Worm (Caenorhabditis elegans) whole organism, young adult: ENCODE measurements around the gene srw-29.

ENCODE experiments used
- B0019.2 ChIP-seq: fragments of 200-800 bp; sonication (Bioruptor generic); conservative IDR thresholded peaks from 2 replicates; pipeline ENCODE4 v1.3.6; 2022; ENCODE audit warnings: missing genetic modification reagents, missing genetic modification characterization, missing compliant biosample characterization
- B0035.1 ChIP-seq: sonication (generic microtip); optimal IDR thresholded peaks from 2 replicates; lab custom pipeline; 2016; ENCODE audit warnings: missing genetic modification characterization, mild to moderate bottlenecking, missing compliant biosample characterization, missing genotype, missing genetic modification reagents
- B0261.1 ChIP-seq: sonication (generic microtip); optimal IDR thresholded peaks from 2 replicates; lab custom pipeline; 2016; ENCODE audit warnings: mild to moderate bottlenecking, missing genetic modification characterization, moderate library complexity, missing compliant biosample characterization
- C06A6.2 ChIP-seq: fragments of 200-800 bp; sonication (Bioruptor generic); conservative IDR thresholded peaks from 2 replicates; pipeline ENCODE4 v1.3.6; 2022; ENCODE audit warnings: missing genetic modification characterization, missing compliant biosample characterization
- D2030.7 ChIP-seq: fragments of 200-800 bp; sonication (Bioruptor generic); IDR thresholded peaks from 2 replicates; pipeline ENCODE4 v1.3.6; 2022; ENCODE audit warnings: missing genetic modification reagents, missing genetic modification characterization, missing compliant biosample characterization
- F22D6.2 ChIP-seq: sonication (generic microtip); optimal IDR thresholded peaks from 2 replicates; lab custom pipeline; 2016; ENCODE audit warnings: mild to moderate bottlenecking, missing genetic modification characterization, missing compliant biosample characterization
- F52B5.7 ChIP-seq: sonication (generic microtip); optimal IDR thresholded peaks from 2 replicates; lab custom pipeline; 2016; ENCODE audit warnings: mild to moderate bottlenecking, missing genetic modification characterization, missing compliant biosample characterization
- F57A8.1 ChIP-seq: fragments of 200-800 bp; sonication (Bioruptor generic); optimal IDR thresholded peaks from 2 replicates; lab custom pipeline; 2018; ENCODE audit warnings: mild to moderate bottlenecking, missing genetic modification characterization, moderate library complexity, missing compliant biosample characterization
- T07F8.4 ChIP-seq: sonication (generic microtip); optimal IDR thresholded peaks from 2 replicates; lab custom pipeline; 2016; ENCODE audit warnings: mild to moderate bottlenecking, missing genetic modification characterization, moderate library complexity, missing compliant biosample characterization
- Y67H2A.10 ChIP-seq: fragments of 200-800 bp; sonication (Bioruptor generic); conservative IDR thresholded peaks from 2 replicates; pipeline ENCODE4 v1.3.6; 2022; ENCODE audit warnings: missing genetic modification reagents, missing genetic modification characterization, missing compliant biosample characterization
- Y95B8A.8 ChIP-seq: fragments of 200-800 bp; sonication (Bioruptor generic); IDR thresholded peaks from 2 replicates; pipeline ENCODE4 v1.3.6; 2022; ENCODE audit warnings: missing genetic modification reagents, missing genetic modification characterization, missing compliant biosample characterization
- ama-1 ChIP-seq, 3 experiments: fragments of 150-350 bp in 1 of 3; sonication (generic microtip) in 2 of 3; optimal IDR thresholded peaks; 2 replicates each; lab custom pipeline; 2014 to 2018; ENCODE audit warnings: missing biosample characterization in 2 of 3, missing genetic modification characterization in 2 of 3, missing genetic modification reagents in 2 of 3
- aptf-2 ChIP-seq: fragments of 200-800 bp; sonication (Bioruptor generic); conservative IDR thresholded peaks from 2 replicates; pipeline ENCODE4 v1.3.6; 2022; ENCODE audit warnings: missing genetic modification reagents, missing genetic modification characterization, missing compliant biosample characterization
- aptf-3 ChIP-seq: fragments of 200-800 bp; sonication (Bioruptor generic); IDR thresholded peaks from 2 replicates; pipeline ENCODE4 v1.3.6; 2022; ENCODE audit warnings: missing genetic modification characterization, missing compliant biosample characterization
- atf-7 ChIP-seq: sonication (generic microtip); optimal IDR thresholded peaks from 2 replicates; lab custom pipeline; 2017; ENCODE audit warnings: mild to moderate bottlenecking, missing genetic modification characterization, missing compliant biosample characterization
- ceh-27 ChIP-seq: fragments of 200-800 bp; sonication (Bioruptor generic); optimal IDR thresholded peaks from 2 replicates; lab custom pipeline; 2018; ENCODE audit warnings: mild to moderate bottlenecking, missing genetic modification characterization, moderate library complexity, missing compliant biosample characterization
- ceh-79 ChIP-seq: sonication (generic microtip); optimal IDR thresholded peaks from 2 replicates; lab custom pipeline; 2017; ENCODE audit warnings: mild to moderate bottlenecking, missing genetic modification characterization, missing compliant biosample characterization
- ceh-91 ChIP-seq: fragments of 200-800 bp; sonication (Bioruptor generic); IDR thresholded peaks from 2 replicates; pipeline ENCODE4 v1.3.6; 2022; ENCODE audit warnings: missing genetic modification reagents, missing genetic modification characterization, missing compliant biosample characterization
- chd-7 ChIP-seq: sonication (generic microtip); optimal IDR thresholded peaks from 2 replicates; lab custom pipeline; 2016; ENCODE audit warnings: mild to moderate bottlenecking, missing genetic modification characterization, moderate library complexity, missing compliant biosample characterization
- dox-1 ChIP-seq: fragments of 200-800 bp; sonication (Bioruptor generic); IDR thresholded peaks from 2 replicates; pipeline ENCODE4 v1.3.6; 2022; ENCODE audit warnings: missing genetic modification reagents, missing genetic modification characterization, missing compliant biosample characterization
- efl-1 ChIP-seq: fragments of 150-350 bp; optimal IDR thresholded peaks from 2 replicates; lab custom pipeline; 2014; ENCODE audit warnings: missing biosample characterization, missing genetic modification reagents, missing genetic modification characterization
- egl-44 ChIP-seq: fragments of 200-800 bp; sonication (Bioruptor generic); IDR thresholded peaks from 2 replicates; pipeline ENCODE4 v1.3.6; 2022; ENCODE audit warnings: missing genetic modification reagents, missing genetic modification characterization, missing compliant biosample characterization
- egrh-3 ChIP-seq: fragments of 200-800 bp; sonication (Bioruptor generic); IDR thresholded peaks from 2 replicates; pipeline ENCODE4 v1.3.6; 2022; ENCODE audit warnings: missing genetic modification reagents, missing genetic modification characterization, missing compliant biosample characterization
- ets-4 ChIP-seq: fragments of 200-800 bp; sonication (Bioruptor generic); optimal IDR thresholded peaks from 2 replicates; lab custom pipeline; 2018; ENCODE audit warnings: mild to moderate bottlenecking, missing genetic modification characterization, missing compliant biosample characterization
- gei-17 ChIP-seq: fragments of 200-800 bp; sonication (Bioruptor generic); optimal IDR thresholded peaks from 2 replicates; lab custom pipeline; 2018; ENCODE audit warnings: mild to moderate bottlenecking, missing genetic modification characterization, missing compliant biosample characterization
- hlh-12 ChIP-seq: sonication (generic microtip); optimal IDR thresholded peaks from 2 replicates; lab custom pipeline; 2016; ENCODE audit warnings: missing genetic modification characterization, missing compliant biosample characterization
- hmg-20 ChIP-seq: fragments of 200-800 bp; sonication (Bioruptor generic); IDR thresholded peaks from 2 replicates; pipeline ENCODE4 v1.3.6; 2022; ENCODE audit warnings: missing genetic modification reagents, missing genetic modification characterization, missing compliant biosample characterization
- let-607 ChIP-seq, 2 experiments: fragments of 200-800 bp in 1 of 2; sonication (Bioruptor generic) in 1 of 2; sonication (generic microtip) in 1 of 2; optimal IDR thresholded peaks; 2 replicates each; lab custom pipeline; 2016 to 2018; ENCODE audit warnings: mild to moderate bottlenecking in 2 of 2, missing compliant biosample characterization in 2 of 2, missing genetic modification characterization in 2 of 2, moderate library complexity in 2 of 2, missing genotype in 1 of 2
- lin-40 ChIP-seq: sonication (generic microtip); optimal IDR thresholded peaks from 2 replicates; lab custom pipeline; 2016; ENCODE audit warnings: missing genetic modification characterization, mild to moderate bottlenecking, missing compliant biosample characterization, missing genotype, missing genetic modification reagents
- lin-54 ChIP-seq: fragments of 200-800 bp; sonication (Bioruptor generic); optimal IDR thresholded peaks from 2 replicates; lab custom pipeline; 2018; ENCODE audit warnings: mild to moderate bottlenecking, missing genetic modification characterization, missing compliant biosample characterization
- nfyb-1 ChIP-seq: fragments of 200-800 bp; sonication (Bioruptor generic); IDR thresholded peaks from 2 replicates; pipeline ENCODE4 v1.3.6; 2022; ENCODE audit warnings: missing genetic modification reagents, missing genetic modification characterization, missing compliant biosample characterization
- nhr-80 ChIP-seq: sonication (generic microtip); optimal IDR thresholded peaks from 2 replicates; lab custom pipeline; 2016; ENCODE audit warnings: missing genetic modification characterization, missing compliant biosample characterization
- rec-8 ChIP-seq, 2 experiments: sonication (generic microtip); optimal IDR thresholded peaks; 2 replicates each; lab custom pipeline; 2016; ENCODE audit warnings: mild to moderate bottlenecking in 2 of 2, missing genetic modification characterization in 2 of 2, missing genetic modification reagents in 2 of 2, missing genotype in 2 of 2, missing biosample characterization in 1 of 2, missing compliant biosample characterization in 1 of 2, moderate library complexity in 1 of 2
- repo-1 ChIP-seq: sonication (generic microtip); optimal IDR thresholded peaks from 2 replicates; lab custom pipeline; 2017; ENCODE audit warnings: mild to moderate bottlenecking, missing genetic modification characterization, missing compliant biosample characterization
- snpc-1.3 ChIP-seq: sonication (generic microtip); optimal IDR thresholded peaks from 2 replicates; lab custom pipeline; 2017; ENCODE audit warnings: missing genetic modification characterization, mild to moderate bottlenecking, missing compliant biosample characterization, antibody characterized with exemption, moderate library complexity, missing genotype, missing genetic modification reagents; ENCODE audit not compliant: insufficient read depth
- snpc-3.4 ChIP-seq: sonication (generic microtip); optimal IDR thresholded peaks from 2 replicates; lab custom pipeline; 2017; ENCODE audit warnings: missing genetic modification characterization, mild to moderate bottlenecking, missing compliant biosample characterization, antibody characterized with exemption, moderate library complexity, missing genotype, missing genetic modification reagents
- sptf-2 ChIP-seq: fragments of 200-800 bp; sonication (Bioruptor generic); optimal IDR thresholded peaks from 2 replicates; lab custom pipeline; 2018; ENCODE audit warnings: mild to moderate bottlenecking, missing genetic modification characterization, missing compliant biosample characterization
- tbp1 ChIP-seq: fragments of 200-800 bp; sonication (Bioruptor generic); optimal IDR thresholded peaks from 2 replicates; lab custom pipeline; 2018; ENCODE audit warnings: mild to moderate bottlenecking, missing genetic modification characterization, missing compliant biosample characterization
- tlf-1 ChIP-seq: fragments of 200-800 bp; sonication (Bioruptor generic); optimal IDR thresholded peaks from 2 replicates; lab custom pipeline; 2018; ENCODE audit warnings: mild to moderate bottlenecking, missing genetic modification characterization, missing compliant biosample characterization
- zim-3 ChIP-seq: sonication (generic microtip); optimal IDR thresholded peaks from 2 replicates; lab custom pipeline; 2017; ENCODE audit warnings: mild to moderate bottlenecking, missing genetic modification characterization, moderate library complexity, missing compliant biosample characterization
- ztf-25 ChIP-seq: fragments of 200-800 bp; sonication (Bioruptor generic); IDR thresholded peaks from 2 replicates; pipeline ENCODE4 v1.3.6; 2022; ENCODE audit warnings: missing genetic modification reagents, missing genetic modification characterization, missing compliant biosample characterization
- ztf-26 ChIP-seq: sonication (generic microtip); optimal IDR thresholded peaks from 2 replicates; lab custom pipeline; 2017; ENCODE audit warnings: missing genetic modification characterization, missing compliant biosample characterization

Gene srw-29

DNA sequence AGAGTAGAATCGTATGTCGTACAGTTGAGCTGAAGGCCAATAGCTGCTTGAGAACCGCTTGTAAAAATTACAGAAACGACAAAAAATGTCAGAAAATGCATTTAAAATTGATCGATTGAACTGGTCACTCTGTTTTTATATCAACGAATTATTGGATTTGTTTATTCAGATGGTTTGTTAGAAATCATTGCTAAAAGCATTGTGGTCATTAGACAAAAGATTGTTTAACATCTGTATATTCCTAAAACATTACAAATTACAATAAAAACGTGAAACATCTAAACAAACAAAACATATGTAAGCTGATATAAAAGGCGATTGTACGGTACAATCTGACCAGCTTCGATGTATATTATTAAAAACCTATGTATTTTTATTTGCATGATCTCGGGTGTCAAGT is 11.2 kb upstream of the srw-29 start, which contains the start of the genes F26D2.13 and F26D2.14:
TSS of gene F26D2.13 (minus strand) at position 101 of the 400 bp plus-strand sequence.
TSS of gene F26D2.14 (plus strand) at position 346 of the 400 bp plus-strand sequence.
- no peak for TF ChIP-seq tlf-1 (GFP tag; lab: Kevin White, UChicago)
- no peak for TF ChIP-seq ceh-79 (tag; lab: Kevin White, UChicago)
- no peak for TF ChIP-seq hlh-12 (tag; lab: Kevin White, UChicago)
- TF ChIP-seq aptf-2 (GFP tag; lab: Robert Waterston, UW): no peak
- no peak for TF ChIP-seq ceh-91 (GFP tag; lab: Robert Waterston, UW)
- TF ChIP-seq egl-44 (GFP tag; lab: Robert Waterston, UW): no peak
- no peak for TF ChIP-seq B0019.2 (GFP tag; lab: Robert Waterston, UW)
- no peak for TF ChIP-seq gei-17 (GFP tag; lab: Kevin White, UChicago)
- no peak for TF ChIP-seq lin-54
- TF ChIP-seq chd-7: no peak
- no peak for TF ChIP-seq ztf-26 (tag; lab: Kevin White, UChicago)
- TF ChIP-seq hmg-20 (GFP tag; lab: Robert Waterston, UW): no peak

DNA sequence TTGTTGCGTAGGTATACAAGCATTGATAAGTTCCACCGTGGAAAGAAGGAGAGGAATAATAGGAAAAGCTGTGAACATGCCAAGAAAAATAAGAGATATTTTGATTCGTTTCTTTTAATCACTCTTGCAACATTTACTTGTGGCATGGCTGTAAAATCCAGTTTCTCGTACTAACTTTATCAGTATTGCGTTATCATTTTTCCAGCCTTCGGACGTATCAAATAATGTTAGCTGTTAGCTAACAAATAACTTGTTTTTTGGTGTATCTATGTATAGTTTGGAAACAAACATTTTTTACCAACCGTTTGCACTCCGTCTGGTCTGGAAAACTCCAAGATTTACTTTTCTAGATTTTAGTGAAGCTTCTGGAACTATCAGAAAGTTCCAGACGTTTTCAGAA is 9.1 kb upstream of the srw-29 start, which contains the start of gene clec-234:
TSS of gene clec-234 (minus strand) at position 101 of the 400 bp plus-strand sequence.
- no peak for TF ChIP-seq tbp1 (GFP tag; lab: Kevin White, UChicago)
- no peak for TF ChIP-seq nhr-80
- TF ChIP-seq ets-4: no peak
- TF ChIP-seq B0261.1 (tag; lab: Kevin White, UChicago): no peak
- TF ChIP-seq aptf-3: no peak
- no peak for TF ChIP-seq tlf-1 (GFP tag; lab: Kevin White, UChicago)
- no peak for TF ChIP-seq T07F8.4
- no peak for TF ChIP-seq hmg-20 (GFP tag; lab: Robert Waterston, UW)
- TF ChIP-seq chd-7: no peak
- TF ChIP-seq F22D6.2 (tag; lab: Kevin White, UChicago): no peak
- no peak for TF ChIP-seq C06A6.2 (GFP tag; lab: Robert Waterston, UW)
- TF ChIP-seq B0035.1 (tag; lab: Kevin White, UChicago): no peak
- no peak for TF ChIP-seq let-607 (tag; optimal IDR thresholded peaks at IDR 0.05; lab: Kevin White, UChicago)
- TF ChIP-seq ceh-27 (GFP tag; lab: Kevin White, UChicago): no peak
- TF ChIP-seq snpc-1.3 (tag; lab: Kevin White, UChicago): no peak
- no peak for TF ChIP-seq Y95B8A.8 (GFP tag; lab: Robert Waterston, UW)
- TF ChIP-seq ztf-25 (GFP tag; lab: Robert Waterston, UW): no peak
- no peak for TF ChIP-seq aptf-2 (GFP tag; lab: Robert Waterston, UW)
- TF ChIP-seq dox-1 (GFP tag; lab: Robert Waterston, UW): no peak

DNA sequence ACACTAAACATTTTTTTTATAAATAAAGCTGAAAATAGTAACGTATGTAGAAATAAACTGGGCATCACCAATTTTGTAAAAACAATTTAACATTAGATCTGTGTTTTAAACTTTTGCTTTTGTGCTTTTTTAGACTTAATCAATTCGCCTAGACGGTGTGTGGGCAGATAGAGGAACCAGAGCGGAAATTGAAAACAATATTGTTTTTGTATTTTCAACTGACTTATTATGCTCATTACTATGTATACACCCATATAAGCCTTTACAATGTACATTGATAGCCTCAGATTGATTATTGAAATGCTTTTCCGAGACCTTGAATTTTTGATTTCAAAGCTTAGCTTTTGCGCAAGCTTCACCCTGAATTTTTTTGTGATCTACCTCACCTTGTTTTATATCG is 5.6 kb upstream of the srw-29 start, which contains the start of gene str-73:
TSS of gene str-73 (plus strand) at position 301 of the 400 bp plus-strand sequence.
- TF ChIP-seq F52B5.7 (tag; lab: Kevin White, UChicago) (no peak), zim-3 (tag; lab: Kevin White, UChicago) (no peak), D2030.7 (GFP tag; lab: Robert Waterston, UW) (no peak), gei-17 (GFP tag; lab: Kevin White, UChicago) (no peak), F57A8.1 (no peak), T07F8.4 (no peak), repo-1 (tag; lab: Kevin White, UChicago) (no peak), sptf-2 (GFP tag; lab: Kevin White, UChicago) (no peak), atf-7 (no peak), nfyb-1 (GFP tag; lab: Robert Waterston, UW) (no peak), rec-8 (tag; optimal IDR thresholded peaks at IDR 0.05; lab: Kevin White, UChicago) (no peak), efl-1 (GFP tag; lab: Kevin White, UChicago) (no peak), Y95B8A.8 (GFP tag; lab: Robert Waterston, UW) (no peak), ama-1 (optimal IDR thresholded peaks at IDR 0.05; lab: Kevin White, UChicago) (no peak), ama-1 (GFP tag; optimal IDR thresholded peaks at IDR 0.05; lab: Kevin White, UChicago) (no peak), lin-40 (tag; lab: Kevin White, UChicago) (no peak), aptf-2 (GFP tag; lab: Robert Waterston, UW) (no peak), egrh-3 (GFP tag; lab: Robert Waterston, UW) (no peak), Y67H2A.10 (no peak), hlh-12 (tag; lab: Kevin White, UChicago) (no peak), snpc-3.4 (tag; lab: Kevin White, UChicago) (no peak)
